Worm (Caenorhabditis elegans): ENCODE results near the gene npr-17.

DNA sequence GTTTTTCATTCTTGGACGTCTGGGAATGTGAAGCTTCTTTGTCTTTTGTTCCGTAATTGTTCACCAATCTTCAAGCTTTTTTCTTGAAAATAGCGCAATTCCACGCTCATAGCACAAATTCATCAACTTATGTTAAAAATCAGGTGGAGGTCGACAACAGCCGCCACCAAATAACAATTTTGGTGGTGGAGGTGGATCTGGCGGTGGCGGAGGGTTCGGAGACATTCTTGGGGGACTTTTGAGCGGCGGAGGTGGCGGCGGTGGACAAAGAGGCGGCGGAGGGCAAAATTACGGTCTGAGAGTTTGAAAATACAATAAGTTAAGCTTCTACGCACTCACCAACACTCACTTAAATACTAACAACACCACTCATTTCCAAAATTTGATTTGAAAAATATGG, 14.3 kb downstream of the npr-17 start:
- TF ChIP-seq ztf-23 (GFP tag; IDR thresholded peaks at IDR 0.05) (no peak), flt-1 (GFP tag; IDR thresholded peaks at IDR 0.05) (no peak), ref-1 (GFP tag; conservative IDR thresholded peaks at IDR 0.05) (no peak), med-1 (GFP tag; optimal IDR thresholded peaks at IDR 0.05; ENCODE audit: insufficient read depth) (no peak)

All from whole organism, midembryonic.